Fruit fly (Drosophila melanogaster) whole organism, adult: ENCODE measurements around the gene Pdi.

Source experiments
- CG14711 ChIP-seq: fragments of 200-800 bp; sonication (Bioruptor generic); optimal IDR thresholded peaks from 2 replicates; lab custom pipeline; 2018; ENCODE audit warnings: missing biosample characterization, mild to moderate bottlenecking, missing genetic modification characterization, moderate library complexity
- Mnt ChIP-seq: fragments of 200-800 bp; sonication (Bioruptor generic); optimal IDR thresholded peaks from 2 replicates; lab custom pipeline; 2016; ENCODE audit warnings: missing biosample characterization, mild to moderate bottlenecking, missing genetic modification characterization
- cnc ChIP-seq, 2 experiments: fragments of >200 bp; optimal IDR thresholded peaks; 2 replicates each; lab custom pipeline; 2017
- toe ChIP-seq: fragments of 200-800 bp; sonication (Bioruptor generic); optimal IDR thresholded peaks from 2 replicates; lab custom pipeline; 2016; ENCODE audit warnings: missing biosample characterization, missing genetic modification characterization

- TF ChIP-seq CG14711 (tag; lab: Kevin White, UChicago) (no peak), cnc (optimal IDR thresholded peaks at IDR 0.05; lab: Kevin White, UChicago) (no peak), toe (GFP tag; lab: Kevin White, UChicago) (no peak), Mnt (GFP tag; lab: Kevin White, UChicago) (no peak)
These were observed 46.1 kb upstream of the Pdi start for dm6 chr3L:15188735-15189134.
